Worm (Caenorhabditis elegans) whole organism, L1 larva: ENCODE data around the gene ZK970.8.

Source experiments
- C04F5.9 ChIP-seq: sonication (generic microtip); optimal IDR thresholded peaks from 2 replicates; lab custom pipeline; 2016; ENCODE audit warnings: missing genetic modification characterization, missing compliant biosample characterization
- C16A3.4 ChIP-seq: fragments of 150-350 bp; optimal IDR thresholded peaks from 2 replicates; lab custom pipeline; 2014; ENCODE audit warnings: missing biosample characterization, missing genetic modification characterization
- C34B4.2 ChIP-seq: sonication (generic microtip); optimal IDR thresholded peaks from 2 replicates; lab custom pipeline; 2017; ENCODE audit warnings: mild to moderate bottlenecking, missing genetic modification characterization, missing compliant biosample characterization
- F16B12.6 ChIP-seq: fragments of 150-350 bp; optimal IDR thresholded peaks from 2 replicates; lab custom pipeline; 2014; ENCODE audit warnings: missing biosample characterization, missing genetic modification characterization
- Y116A8C.19 ChIP-seq: sonication (generic microtip); optimal IDR thresholded peaks from 2 replicates; lab custom pipeline; 2016; ENCODE audit warnings: missing compliant biosample characterization, missing genetic modification characterization, borderline replicate concordance
- alr-1 ChIP-seq: fragments of 200-800 bp; sonication (Bioruptor generic); optimal IDR thresholded peaks from 2 replicates; lab custom pipeline; 2018; ENCODE audit warnings: borderline replicate concordance, mild to moderate bottlenecking, missing genetic modification characterization, missing compliant biosample characterization
- aly-2 ChIP-seq: fragments of 150-350 bp; optimal IDR thresholded peaks from 2 replicates; lab custom pipeline; 2014; ENCODE audit warnings: missing biosample characterization, missing genetic modification characterization
- ama-1 ChIP-seq: fragments of 150-350 bp; optimal IDR thresholded peaks from 2 replicates; lab custom pipeline; 2014
- blmp-1 ChIP-seq: fragments of 150-350 bp; optimal IDR thresholded peaks from 2 replicates; lab custom pipeline; 2014; ENCODE audit warnings: missing biosample characterization, missing genetic modification characterization
- ces-1 ChIP-seq: fragments of 150-350 bp; optimal IDR thresholded peaks from 2 replicates; lab custom pipeline; 2014; ENCODE audit warnings: missing biosample characterization, missing genetic modification reagents, missing genetic modification characterization
- dpl-1 ChIP-seq, 3 experiments: fragments of 150-350 bp in 2 of 3; sonication (generic microtip) in 1 of 3; optimal IDR thresholded peaks; 2 replicates each; lab custom pipeline; 2014 to 2017; ENCODE audit warnings: missing biosample characterization in 3 of 3, missing genetic modification characterization in 3 of 3, missing genetic modification reagents in 3 of 3
- efl-1 ChIP-seq, 4 experiments: fragments of 150-350 bp; optimal IDR thresholded peaks in 3 of 4; peaks in 1 of 4; 1 replicate in 1 of 4; 2 replicates in 3 of 4; lab custom pipeline; 2014; ENCODE audit warnings: missing biosample characterization in 2 of 4, missing genetic modification characterization in 2 of 4, missing genetic modification reagents in 2 of 4
- egl-27 ChIP-seq, 2 experiments: fragments of 150-350 bp in 1 of 2; sonication (generic microtip); optimal IDR thresholded peaks; 3 replicates each; lab custom pipeline; 2017 to 2018; ENCODE audit warnings: missing biosample characterization in 2 of 2, missing genetic modification characterization in 2 of 2, missing genetic modification reagents in 2 of 2
- elt-3 ChIP-seq, 6 experiments: fragments of 150-350 bp in 1 of 6; sonication (generic microtip); optimal IDR thresholded peaks; 2 replicates each; lab custom pipeline; 2017 to 2018; ENCODE audit warnings: missing biosample characterization in 6 of 6, missing genetic modification characterization in 6 of 6, inconsistent platforms in 1 of 6
- fkh-10 ChIP-seq: sonication (generic microtip); optimal IDR thresholded peaks from 2 replicates; lab custom pipeline; 2017; ENCODE audit warnings: missing biosample characterization, missing genetic modification reagents, missing genetic modification characterization
- fkh-8 ChIP-seq: sonication (generic microtip); optimal IDR thresholded peaks from 2 replicates; lab custom pipeline; 2016; ENCODE audit warnings: mild to moderate bottlenecking, missing genetic modification characterization, missing compliant biosample characterization
- grh-1 ChIP-seq: fragments of 200-800 bp; sonication (Bioruptor generic); IDR thresholded peaks from 2 replicates; pipeline ENCODE4 v1.3.6; 2022; ENCODE audit warnings: missing genetic modification reagents, missing genetic modification characterization, missing compliant biosample characterization
- hlh-17 ChIP-seq: fragments of 200-800 bp; sonication (Bioruptor generic); optimal IDR thresholded peaks from 2 replicates; lab custom pipeline; 2018; ENCODE audit warnings: missing genetic modification characterization, mild to moderate bottlenecking, missing compliant biosample characterization, moderate library complexity, borderline replicate concordance
- hpl-2 ChIP-seq: fragments of 150-350 bp; optimal IDR thresholded peaks from 2 replicates; lab custom pipeline; 2014; ENCODE audit warnings: missing biosample characterization, missing genetic modification reagents, missing genetic modification characterization
- irx-1 ChIP-seq: sonication (generic microtip); optimal IDR thresholded peaks from 2 replicates; lab custom pipeline; 2016; ENCODE audit warnings: missing genetic modification characterization, missing compliant biosample characterization
- lin-13 ChIP-seq: fragments of 150-350 bp; optimal IDR thresholded peaks from 2 replicates; lab custom pipeline; 2014; ENCODE audit warnings: missing biosample characterization, missing genetic modification reagents, missing genetic modification characterization
- lin-14 ChIP-seq: fragments of 200-800 bp; sonication (Bioruptor generic); optimal IDR thresholded peaks from 2 replicates; lab custom pipeline; 2018; ENCODE audit warnings: mild to moderate bottlenecking, missing genetic modification characterization, moderate library complexity, missing compliant biosample characterization
- lin-15B ChIP-seq: fragments of 150-350 bp; sonication (generic microtip); optimal IDR thresholded peaks from 3 replicates; lab custom pipeline; 2014; ENCODE audit warnings: missing biosample characterization, missing genetic modification characterization
- lin-35 ChIP-seq, 2 experiments: fragments of 150-350 bp; optimal IDR thresholded peaks; 2 replicates each; lab custom pipeline; 2014; ENCODE audit warnings: missing biosample characterization in 2 of 2, missing genetic modification characterization in 2 of 2, missing genetic modification reagents in 2 of 2
- lin-39 ChIP-seq: fragments of 150-350 bp; optimal IDR thresholded peaks from 2 replicates; lab custom pipeline; 2014; ENCODE audit warnings: missing biosample characterization, missing genetic modification reagents, missing genetic modification characterization
- lsy-2 ChIP-seq, 2 experiments: fragments of 150-350 bp; optimal IDR thresholded peaks; 2 replicates each; lab custom pipeline; 2014; ENCODE audit warnings: missing biosample characterization in 2 of 2, missing genetic modification characterization in 2 of 2
- mab-9 ChIP-seq: fragments of 200-800 bp; sonication (Bioruptor generic); IDR thresholded peaks from 2 replicates; pipeline ENCODE4 v1.3.6; 2022; ENCODE audit warnings: missing genetic modification reagents, missing genetic modification characterization, missing compliant biosample characterization
- mep-1 ChIP-seq: fragments of 150-350 bp; optimal IDR thresholded peaks from 2 replicates; lab custom pipeline; 2014; ENCODE audit warnings: missing biosample characterization, missing genetic modification characterization
- nhr-11 ChIP-seq: fragments of 150-350 bp; optimal IDR thresholded peaks from 2 replicates; lab custom pipeline; 2014; ENCODE audit warnings: missing biosample characterization, missing genetic modification characterization
- nhr-12 ChIP-seq: sonication (generic microtip); optimal IDR thresholded peaks from 2 replicates; lab custom pipeline; 2017; ENCODE audit warnings: missing biosample characterization, missing genetic modification characterization
- nhr-19 ChIP-seq: fragments of 200-800 bp; sonication (Bioruptor generic); conservative IDR thresholded peaks from 2 replicates; pipeline ENCODE4 v1.3.6; 2022; ENCODE audit warnings: missing genetic modification characterization, missing compliant biosample characterization
- nhr-237 ChIP-seq: fragments of 150-350 bp; optimal IDR thresholded peaks from 2 replicates; lab custom pipeline; 2014; ENCODE audit warnings: missing biosample characterization, missing genetic modification characterization
- nhr-28 ChIP-seq: fragments of 150-350 bp; optimal IDR thresholded peaks from 2 replicates; lab custom pipeline; 2014; ENCODE audit warnings: missing biosample characterization, missing genetic modification characterization
- nhr-71 ChIP-seq: sonication (generic microtip); optimal IDR thresholded peaks from 2 replicates; lab custom pipeline; 2016; ENCODE audit warnings: mild to moderate bottlenecking, missing genetic modification characterization, moderate library complexity, missing compliant biosample characterization
- nhr-76 ChIP-seq: sonication (generic microtip); optimal IDR thresholded peaks from 2 replicates; lab custom pipeline; 2017; ENCODE audit warnings: missing biosample characterization, missing genetic modification characterization
- nhr-84 ChIP-seq: sonication (generic microtip); optimal IDR thresholded peaks from 2 replicates; lab custom pipeline; 2017; ENCODE audit warnings: missing biosample characterization, missing genetic modification characterization
- nhr-90 ChIP-seq: sonication (generic microtip); optimal IDR thresholded peaks from 2 replicates; lab custom pipeline; 2016; ENCODE audit warnings: mild to moderate bottlenecking, missing genetic modification characterization, missing compliant biosample characterization; ENCODE audit not compliant: poor library complexity
- pqm-1 ChIP-seq: sonication (generic microtip); optimal IDR thresholded peaks from 3 replicates; lab custom pipeline; 2017; ENCODE audit warnings: missing biosample characterization, missing genetic modification characterization
- rnt-1 ChIP-seq: sonication (generic microtip); optimal IDR thresholded peaks from 2 replicates; lab custom pipeline; 2016; ENCODE audit warnings: mild to moderate bottlenecking, missing genetic modification characterization, moderate library complexity, missing compliant biosample characterization
- skn-1 ChIP-seq: fragments of 150-350 bp; optimal IDR thresholded peaks from 2 replicates; lab custom pipeline; 2014; ENCODE audit warnings: missing biosample characterization, missing genetic modification characterization
- sox-4 ChIP-seq: sonication (generic microtip); optimal IDR thresholded peaks from 2 replicates; lab custom pipeline; 2016; ENCODE audit warnings: missing genetic modification characterization, missing compliant biosample characterization
- sptf-1 ChIP-seq: fragments of 150-350 bp; optimal IDR thresholded peaks from 2 replicates; lab custom pipeline; 2014; ENCODE audit warnings: missing biosample characterization, missing genetic modification characterization
- tlp-1 ChIP-seq: fragments of 150-350 bp; optimal IDR thresholded peaks from 2 replicates; lab custom pipeline; 2014; ENCODE audit warnings: missing biosample characterization, missing genetic modification characterization
- unc-130 ChIP-seq: fragments of 150-350 bp; optimal IDR thresholded peaks from 2 replicates; lab custom pipeline; 2017; ENCODE audit warnings: missing biosample characterization, missing genetic modification characterization, inconsistent platforms
- unc-62 ChIP-seq: fragments of 150-350 bp; optimal IDR thresholded peaks from 2 replicates; lab custom pipeline; 2014; ENCODE audit warnings: missing biosample characterization, missing genetic modification reagents, missing genetic modification characterization
- unc-98 ChIP-seq: fragments of 200-800 bp; sonication (Bioruptor generic); IDR thresholded peaks from 2 replicates; pipeline ENCODE4 v1.3.6; 2022; ENCODE audit warnings: missing genetic modification characterization, missing compliant biosample characterization
- xbp-1 ChIP-seq: sonication (generic microtip); optimal IDR thresholded peaks from 2 replicates; lab custom pipeline; 2016; ENCODE audit warnings: missing genetic modification characterization, missing compliant biosample characterization
- zip-4 ChIP-seq: fragments of 200-800 bp; sonication (Bioruptor generic); optimal IDR thresholded peaks from 2 replicates; lab custom pipeline; 2018; ENCODE audit warnings: mild to moderate bottlenecking, missing genetic modification characterization, moderate library complexity, missing compliant biosample characterization
- ztf-11 ChIP-seq, 2 experiments: sonication (generic microtip); optimal IDR thresholded peaks; 2 replicates each; lab custom pipeline; 2016 to 2017; ENCODE audit warnings: missing genetic modification characterization in 2 of 2, missing biosample characterization in 1 of 2, missing compliant biosample characterization in 1 of 2
- ztf-4 ChIP-seq: fragments of 150-350 bp; optimal IDR thresholded peaks from 2 replicates; lab custom pipeline; 2014; ENCODE audit warnings: missing biosample characterization, missing genetic modification characterization

ZK970.8 gene

DNA sequence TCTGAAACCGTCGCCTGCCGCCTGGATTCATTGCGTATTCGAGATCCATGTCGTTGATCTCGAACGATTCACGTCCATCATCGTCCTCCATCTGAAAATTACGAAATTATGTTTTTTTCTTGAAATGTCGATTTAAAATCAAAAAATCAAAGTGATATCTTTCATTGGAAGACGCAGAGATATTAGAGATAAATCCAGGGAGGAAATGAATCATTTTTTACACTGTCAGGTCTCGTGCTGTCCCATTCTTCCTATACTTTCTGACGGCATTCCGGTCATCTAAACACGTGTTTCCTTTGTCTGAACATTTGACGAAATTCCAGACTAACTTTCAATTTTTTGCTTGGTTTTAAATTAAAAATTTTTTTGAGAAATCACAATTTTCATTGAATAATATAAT lies 40.5 kb downstream of the ZK970.8 start, which contains the start of gene stip-1:
Gene stip-1 (minus strand): TSS at position 98 of the 400 bp plus-strand sequence.
- TF ChIP-seq C16A3.4 (tag; lab: Kevin White, UChicago): no peak
- TF ChIP-seq C34B4.2: no peak
- no peak for TF ChIP-seq Y116A8C.19 (tag; lab: Kevin White, UChicago)
- TF ChIP-seq lsy-2 (tag; optimal IDR thresholded peaks at IDR 0.05; lab: Kevin White, UChicago): peak in 1 of 2 experiments; percentile 2
- TF ChIP-seq unc-130 (tag; lab: Kevin White, UChicago): no peak
- TF ChIP-seq nhr-28 (tag; lab: Kevin White, UChicago): no peak
- TF ChIP-seq sptf-1 (tag; lab: Kevin White, UChicago): no peak
- peak; percentile 39 for TF ChIP-seq nhr-71 (tag; lab: Kevin White, UChicago)
- no peak for TF ChIP-seq efl-1 (optimal IDR thresholded peaks at IDR 0.05; lab: Kevin White, UChicago)
- peak in 1 of 2 experiments; percentile 91 for TF ChIP-seq efl-1 (GFP tag; optimal IDR thresholded peaks at IDR 0.05 in 1 of 2; lab: Kevin White, UChicago)
- TF ChIP-seq rnt-1 (tag; lab: Kevin White, UChicago): peak; percentile 27

DNA sequence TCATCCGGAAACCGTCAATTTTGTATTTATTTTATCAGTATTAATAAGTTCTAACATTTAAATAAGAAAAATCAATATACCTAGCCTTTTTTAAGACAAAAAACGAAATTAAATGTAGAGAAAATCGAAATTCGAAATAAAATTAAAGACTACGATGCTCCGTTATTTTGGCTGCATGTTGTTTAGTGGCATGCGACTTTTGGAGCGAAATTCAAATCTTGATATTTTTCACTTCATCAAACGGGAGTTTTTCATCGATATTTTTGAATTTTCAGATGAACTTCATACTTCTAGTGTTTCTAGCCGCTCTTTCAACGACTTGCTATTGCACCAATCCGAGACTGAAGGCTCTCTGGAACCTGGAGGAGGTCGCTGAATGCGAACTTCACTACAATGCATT lies 41.0 kb downstream of the ZK970.8 start, which contains the start of gene C07E3.9:
Gene C07E3.9 (plus strand): TSS at position 270 of the 400 bp plus-strand sequence.
- no peak for TF ChIP-seq aly-2
- peak; percentile 90 to 96 (median 93) for TF ChIP-seq dpl-1 (GFP tag; optimal IDR thresholded peaks at IDR 0.05; lab: Kevin White, UChicago)
- no peak for TF ChIP-seq hpl-2 (GFP tag; lab: Kevin White, UChicago)
- TF ChIP-seq unc-62 (GFP tag; lab: Kevin White, UChicago): no peak
- no peak for TF ChIP-seq lin-39 (tag; lab: Kevin White, UChicago)
- TF ChIP-seq alr-1 (tag; lab: Kevin White, UChicago): no peak
- TF ChIP-seq elt-3 (tag; optimal IDR thresholded peaks at IDR 0.05; lab: Kevin White, UChicago): peak in 1 of 6 experiments; percentile 21
- peak; percentile 94 to 98 for TF ChIP-seq lin-35 (GFP tag; optimal IDR thresholded peaks at IDR 0.05; lab: Kevin White, UChicago)
- TF ChIP-seq ztf-11 (tag; optimal IDR thresholded peaks at IDR 0.05; lab: Kevin White, UChicago): no peak
- TF ChIP-seq nhr-237 (tag; lab: Kevin White, UChicago): no peak
- TF ChIP-seq C04F5.9 (tag; lab: Kevin White, UChicago): no peak
- no peak for TF ChIP-seq nhr-90 (tag; lab: Kevin White, UChicago)
- peak; percentile 18 for TF ChIP-seq blmp-1 (tag; lab: Kevin White, UChicago)
- TF ChIP-seq nhr-28 (tag; lab: Kevin White, UChicago): no peak
- no peak for TF ChIP-seq pqm-1 (tag; lab: Kevin White, UChicago)
- no peak for TF ChIP-seq zip-4 (GFP tag; lab: Kevin White, UChicago)
- no peak for TF ChIP-seq mep-1 (tag; lab: Kevin White, UChicago)
- TF ChIP-seq fkh-10 (GFP tag; lab: Kevin White, UChicago): no peak
- TF ChIP-seq nhr-84 (tag; lab: Kevin White, UChicago): no peak
- peak; percentile 41 for TF ChIP-seq lin-15B (tag; lab: Kevin White, UChicago)
- no peak for TF ChIP-seq Y116A8C.19 (tag; lab: Kevin White, UChicago)
- TF ChIP-seq rnt-1 (tag; lab: Kevin White, UChicago): peak; percentile 39
- peak; percentile 33 for TF ChIP-seq F16B12.6 (tag; lab: Kevin White, UChicago)
- no peak for TF ChIP-seq nhr-76 (tag; lab: Kevin White, UChicago)
- no peak for TF ChIP-seq egl-27 (tag; optimal IDR thresholded peaks at IDR 0.05; lab: Kevin White, UChicago)
- no peak for TF ChIP-seq ama-1 (lab: Kevin White, UChicago)
- no peak for TF ChIP-seq lin-13 (GFP tag; lab: Kevin White, UChicago)
- no peak for TF ChIP-seq fkh-8 (tag; lab: Kevin White, UChicago)
- peak; percentile 28 for TF ChIP-seq skn-1
- TF ChIP-seq irx-1 (tag; lab: Kevin White, UChicago): no peak
- no peak for TF ChIP-seq nhr-12
- TF ChIP-seq C16A3.4 (tag; lab: Kevin White, UChicago): peak; percentile 41
- no peak for TF ChIP-seq nhr-11
- TF ChIP-seq nhr-19 (GFP tag; lab: Robert Waterston, UW): no peak; the same call in 1 of the 2 replicates
- peak; percentile 11 for TF ChIP-seq nhr-71 (tag; lab: Kevin White, UChicago)
- TF ChIP-seq unc-98: no peak
- TF ChIP-seq ces-1 (GFP tag; lab: Kevin White, UChicago): no peak
- no peak for TF ChIP-seq tlp-1 (tag; lab: Kevin White, UChicago)
- TF ChIP-seq ztf-4 (tag; lab: Kevin White, UChicago): no peak
- peak; percentile 28 for TF ChIP-seq xbp-1
- TF ChIP-seq grh-1 (GFP tag; lab: Robert Waterston, UW): no peak
- TF ChIP-seq lin-14 (GFP tag; lab: Kevin White, UChicago): no peak
- peak; percentile 39; the same call in 1 of the 2 replicates for TF ChIP-seq mab-9 (GFP tag; lab: Robert Waterston, UW)
- TF ChIP-seq hlh-17 (GFP tag; lab: Kevin White, UChicago): no peak
- TF ChIP-seq sox-4 (tag; lab: Kevin White, UChicago): no peak
